Fruit fly (Drosophila melanogaster) whole organism, embryonic: ENCODE measurements around the gene Cog3.

Source experiments
- Antp ChIP-seq: fragments of 200-800 bp; sonication (Bioruptor generic); optimal IDR thresholded peaks from 3 replicates; lab custom pipeline; 2016; ENCODE audit warnings: missing biosample characterization, missing genetic modification characterization
- CG10209 ChIP-seq: fragments of 200-800 bp; sonication (Bioruptor generic); optimal IDR thresholded peaks from 3 replicates; lab custom pipeline; 2017; ENCODE audit warnings: missing biosample characterization, mild to moderate bottlenecking, missing genetic modification characterization, missing genetic modification reagents
- CG10321 ChIP-seq: fragments of 200-800 bp; sonication (Bioruptor generic); IDR thresholded peaks from 2 replicates; pipeline ENCODE4 v1.3.6; 2022; ENCODE audit warnings: missing biosample characterization, missing genetic modification characterization
- CG10654 ChIP-seq: fragments of 200-800 bp; sonication (Bioruptor generic); optimal IDR thresholded peaks from 2 replicates; lab custom pipeline; 2016; ENCODE audit warnings: missing biosample characterization, missing genetic modification characterization
- CG11695 ChIP-seq: fragments of 200-800 bp; sonication (Bioruptor generic); IDR thresholded peaks from 3 replicates; pipeline ENCODE4 v1.3.6; 2022; ENCODE audit warnings: missing biosample characterization, missing genetic modification characterization
- CG12219 ChIP-seq: fragments of 200-800 bp; sonication (Bioruptor generic); optimal IDR thresholded peaks from 3 replicates; lab custom pipeline; 2018; ENCODE audit warnings: missing biosample characterization, mild to moderate bottlenecking, missing genetic modification characterization
- CG14014 ChIP-seq: fragments of 200-800 bp; sonication (Bioruptor generic); IDR thresholded peaks from 2 replicates; pipeline ENCODE4 v1.3.6; 2022; ENCODE audit warnings: missing biosample characterization, missing genetic modification characterization
- CG14710 ChIP-seq: fragments of 200-800 bp; sonication (Bioruptor generic); optimal IDR thresholded peaks from 3 replicates; lab custom pipeline; 2019; ENCODE audit warnings: missing biosample characterization, mild to moderate bottlenecking, missing genetic modification characterization, moderate library complexity
- CG16863 ChIP-seq: fragments of 200-800 bp; sonication (Bioruptor generic); optimal IDR thresholded peaks from 3 replicates; lab custom pipeline; 2016; ENCODE audit warnings: missing biosample characterization, missing genetic modification characterization
- CG17612 ChIP-seq: fragments of 200-800 bp; sonication (Bioruptor generic); IDR thresholded peaks from 2 replicates; pipeline ENCODE4 v1.3.6; 2022; ENCODE audit warnings: missing biosample characterization, missing genetic modification characterization
- CG18011 ChIP-seq: fragments of 200-800 bp; sonication (Bioruptor generic); optimal IDR thresholded peaks from 2 replicates; lab custom pipeline; 2017; ENCODE audit warnings: missing biosample characterization, missing genetic modification characterization, mild to moderate bottlenecking, moderate library complexity, missing genotype
- CG32532 ChIP-seq: fragments of 200-800 bp; sonication (Bioruptor generic); IDR thresholded peaks from 2 replicates; pipeline ENCODE4 v1.3.6; 2022; ENCODE audit warnings: missing biosample characterization, missing genetic modification characterization
- CG43689 ChIP-seq: fragments of 200-800 bp; sonication (Bioruptor generic); IDR thresholded peaks from 2 replicates; pipeline ENCODE4 v1.3.6; 2022; ENCODE audit warnings: missing biosample characterization, missing genetic modification characterization
- CG4404 ChIP-seq: fragments of 200-800 bp; sonication (Bioruptor generic); IDR thresholded peaks from 2 replicates; pipeline ENCODE4 v1.3.6; 2022; ENCODE audit warnings: missing biosample characterization, missing genetic modification characterization
- CG6765 ChIP-seq: fragments of 200-800 bp; sonication (Bioruptor generic); optimal IDR thresholded peaks from 3 replicates; lab custom pipeline; 2017; ENCODE audit warnings: missing biosample characterization, mild to moderate bottlenecking, missing genetic modification characterization
- CG7271 ChIP-seq: fragments of 200-800 bp; sonication (Bioruptor generic); optimal IDR thresholded peaks from 2 replicates; lab custom pipeline; 2018; ENCODE audit warnings: missing biosample characterization, mild to moderate bottlenecking, missing genetic modification characterization, moderate library complexity
- CG7839 ChIP-seq: fragments of 200-800 bp; sonication (Bioruptor generic); optimal IDR thresholded peaks from 3 replicates; lab custom pipeline; 2018; ENCODE audit warnings: missing biosample characterization, mild to moderate bottlenecking, missing genetic modification characterization, moderate library complexity
- CG8478 ChIP-seq: fragments of >200 bp; optimal IDR thresholded peaks from 2 replicates; lab custom pipeline; 2018
- CG8924 ChIP-seq: fragments of 200-800 bp; optimal IDR thresholded peaks from 3 replicates; lab custom pipeline; 2019; ENCODE audit warnings: missing biosample characterization, mild to moderate bottlenecking, missing genetic modification characterization, moderate library complexity
- Dbx ChIP-seq: fragments of 200-800 bp; sonication (Bioruptor generic); IDR thresholded peaks from 3 replicates; pipeline ENCODE4 v1.3.6; 2022; ENCODE audit warnings: missing biosample characterization, missing genetic modification characterization
- Dp ChIP-seq: fragments of 200-800 bp; sonication (Bioruptor generic); optimal IDR thresholded peaks from 2 replicates; lab custom pipeline; 2018; ENCODE audit warnings: missing biosample characterization, mild to moderate bottlenecking, missing genetic modification characterization, moderate library complexity
- Ets65A ChIP-seq: fragments of 200-800 bp; sonication (Bioruptor generic); peaks from one replicate; lab custom pipeline; 2016; ENCODE audit warnings: missing biosample characterization, missing genetic modification characterization
- Ets97D ChIP-seq: fragments of 200-800 bp; sonication (Bioruptor generic); optimal IDR thresholded peaks from 3 replicates; lab custom pipeline; 2016; ENCODE audit warnings: missing biosample characterization, missing genetic modification characterization
- HLH54F ChIP-seq: fragments of 200-800 bp; sonication (Bioruptor generic); optimal IDR thresholded peaks from 3 replicates; lab custom pipeline; 2016; ENCODE audit warnings: missing biosample characterization, missing genetic modification characterization
- Hand ChIP-seq: fragments of 200-800 bp; sonication (Bioruptor generic); optimal IDR thresholded peaks from 2 replicates; lab custom pipeline; 2017; ENCODE audit warnings: mild to moderate bottlenecking, missing biosample characterization, missing genetic modification reagents, missing genetic modification characterization
- Hey ChIP-seq: fragments of 200-800 bp; sonication (Bioruptor generic); optimal IDR thresholded peaks from 3 replicates; lab custom pipeline; 2018; ENCODE audit warnings: missing biosample characterization, mild to moderate bottlenecking, missing genetic modification characterization
- Six4 ChIP-seq: fragments of 200-800 bp; sonication (Bioruptor generic); optimal IDR thresholded peaks from 2 replicates; lab custom pipeline; 2016; ENCODE audit warnings: missing biosample characterization, missing genetic modification characterization
- Sox100B ChIP-seq: fragments of 200-800 bp; sonication (Bioruptor generic); optimal IDR thresholded peaks from 3 replicates; lab custom pipeline; 2018; ENCODE audit warnings: missing biosample characterization, mild to moderate bottlenecking, missing genetic modification characterization
- Sry-β ChIP-seq: fragments of 200-800 bp; sonication (Bioruptor generic); optimal IDR thresholded peaks from 2 replicates; lab custom pipeline; 2018; ENCODE audit warnings: missing biosample characterization, mild to moderate bottlenecking, missing genetic modification characterization, moderate library complexity
- al ChIP-seq: fragments of 200-800 bp; sonication (Bioruptor generic); IDR thresholded peaks from 2 replicates; pipeline ENCODE4 v1.3.6; 2022; ENCODE audit warnings: missing biosample characterization, missing genetic modification characterization
- ato ChIP-seq: fragments of 200-800 bp; sonication (Bioruptor generic); IDR thresholded peaks from 2 replicates; pipeline ENCODE4 v1.3.6; 2022; ENCODE audit warnings: missing biosample characterization, missing genetic modification characterization; ENCODE audit not compliant: partially characterized antibody
- bigmax ChIP-seq: fragments of 200-800 bp; sonication (Bioruptor generic); optimal IDR thresholded peaks from 2 replicates; lab custom pipeline; 2018; ENCODE audit warnings: missing biosample characterization, mild to moderate bottlenecking, missing genetic modification characterization
- cg ChIP-seq: fragments of 200-800 bp; sonication (Bioruptor generic); optimal IDR thresholded peaks from 3 replicates; lab custom pipeline; 2019; ENCODE audit warnings: missing biosample characterization, mild to moderate bottlenecking, missing genetic modification characterization, moderate library complexity
- dm ChIP-seq: fragments of 200-800 bp; sonication (Bioruptor generic); optimal IDR thresholded peaks from 3 replicates; lab custom pipeline; 2016; ENCODE audit warnings: missing biosample characterization, missing genetic modification characterization
- dmrt99B ChIP-seq: fragments of 200-800 bp; sonication (Bioruptor generic); optimal IDR thresholded peaks from 2 replicates; lab custom pipeline; 2018; ENCODE audit warnings: missing biosample characterization, mild to moderate bottlenecking, missing genetic modification characterization, moderate library complexity
- eve ChIP-seq, 2 experiments: fragments of >200 bp; optimal IDR thresholded peaks; 2 replicates each; lab custom pipeline; 2017; ENCODE audit warnings: missing biosample characterization in 2 of 2, missing genetic modification characterization in 2 of 2
- gcm2 ChIP-seq: fragments of 200-800 bp; sonication (Bioruptor generic); optimal IDR thresholded peaks from 2 replicates; lab custom pipeline; 2016; ENCODE audit warnings: missing biosample characterization, missing genetic modification characterization
- gsb-n ChIP-seq: fragments of 200-800 bp; sonication (Bioruptor generic); optimal IDR thresholded peaks from 3 replicates; lab custom pipeline; 2018; ENCODE audit warnings: missing biosample characterization, mild to moderate bottlenecking, missing genetic modification characterization
- h ChIP-seq: fragments of >200 bp; optimal IDR thresholded peaks from 2 replicates; lab custom pipeline; 2017
- her ChIP-seq: fragments of 200-800 bp; sonication (Bioruptor generic); optimal IDR thresholded peaks from 2 replicates; lab custom pipeline; 2016; ENCODE audit warnings: missing biosample characterization, missing genetic modification characterization
- ind ChIP-seq: fragments of 200-800 bp; sonication (Bioruptor generic); optimal IDR thresholded peaks from 3 replicates; lab custom pipeline; 2016; ENCODE audit warnings: missing biosample characterization, missing genetic modification characterization
- jigr1 ChIP-seq: fragments of 200-800 bp; sonication (Bioruptor generic); IDR thresholded peaks from 3 replicates; pipeline ENCODE4 v1.3.6; 2022; ENCODE audit warnings: missing biosample characterization, missing genetic modification characterization
- kah ChIP-seq: fragments of 200-800 bp; sonication (Bioruptor generic); optimal IDR thresholded peaks from 2 replicates; lab custom pipeline; 2018; ENCODE audit warnings: missing biosample characterization, mild to moderate bottlenecking, missing genetic modification characterization
- mld ChIP-seq: fragments of 200-800 bp; sonication (Bioruptor generic); IDR thresholded peaks from 3 replicates; pipeline ENCODE4 v1.3.6; 2022; ENCODE audit warnings: missing biosample characterization, missing genetic modification characterization; ENCODE audit not compliant: partially characterized antibody
- nau ChIP-seq: fragments of 200-800 bp; sonication (Bioruptor generic); optimal IDR thresholded peaks from 3 replicates; lab custom pipeline; 2017; ENCODE audit warnings: missing biosample characterization, mild to moderate bottlenecking, missing genetic modification characterization, missing genetic modification reagents
- pros ChIP-seq: fragments of 200-800 bp; sonication (Bioruptor generic); optimal IDR thresholded peaks from 3 replicates; lab custom pipeline; 2019; ENCODE audit warnings: missing biosample characterization, mild to moderate bottlenecking, missing genetic modification characterization, moderate library complexity
- stc ChIP-seq: fragments of 200-800 bp; sonication (Bioruptor generic); IDR thresholded peaks from 2 replicates; pipeline ENCODE4 v1.3.6; 2022; ENCODE audit warnings: missing biosample characterization, missing genetic modification characterization
- tin ChIP-seq: fragments of 200-800 bp; sonication (Bioruptor generic); optimal IDR thresholded peaks from 3 replicates; lab custom pipeline; 2016; ENCODE audit warnings: missing biosample characterization, missing genetic modification characterization
- twi ChIP-seq: fragments of 200-800 bp; optimal IDR thresholded peaks from 2 replicates; lab custom pipeline; 2019; ENCODE audit warnings: missing biosample characterization, mild to moderate bottlenecking, missing genetic modification characterization, moderate library complexity
- vfl ChIP-seq: fragments of 200-800 bp; sonication (Bioruptor generic); optimal IDR thresholded peaks from 2 replicates; lab custom pipeline; 2016; ENCODE audit warnings: missing biosample characterization, missing genetic modification characterization
- wdn ChIP-seq: fragments of 200-800 bp; sonication (Bioruptor generic); IDR thresholded peaks from 2 replicates; pipeline ENCODE4 v1.3.6; 2022; ENCODE audit warnings: missing biosample characterization, missing genetic modification characterization
- zen ChIP-seq: fragments of 200-800 bp; sonication (Bioruptor generic); optimal IDR thresholded peaks from 3 replicates; lab custom pipeline; 2018; ENCODE audit warnings: missing biosample characterization, mild to moderate bottlenecking, missing genetic modification characterization, moderate library complexity
- zfh1 ChIP-seq: fragments of 200-800 bp; sonication (Bioruptor generic); IDR thresholded peaks from 3 replicates; pipeline ENCODE4 v1.3.6; 2022; ENCODE audit warnings: missing biosample characterization, missing genetic modification characterization

Gene Cog3

DNA sequence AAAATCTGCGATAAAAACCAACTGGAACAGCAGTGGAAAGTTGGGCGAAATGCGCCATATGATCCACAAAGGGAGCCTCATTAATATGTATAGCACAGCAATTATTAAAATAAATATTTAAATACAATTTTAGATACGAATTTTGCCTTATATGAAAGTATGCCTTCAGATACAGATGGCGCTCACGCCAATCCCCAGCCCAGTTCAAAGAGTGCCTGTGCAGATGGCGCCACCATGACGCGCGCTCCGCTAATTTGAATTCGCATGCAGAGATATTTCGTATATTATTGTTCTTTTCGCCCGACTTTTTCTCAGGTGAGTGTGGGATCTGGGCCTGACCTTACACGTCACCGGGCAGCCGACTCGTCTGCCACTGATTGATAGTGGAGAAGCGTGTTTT, 15.4 kb upstream of the Cog3 start, which contains the start of gene Pgant4 (continued):
- TF ChIP-seq mld (GFP tag; lab: Robert Waterston, UW): no peak
- 0 out of 2 replicates have a peak, but pooled peaks have one; percentile 13 for TF ChIP-seq stc
- TF ChIP-seq pros (GFP tag; lab: Kevin White, UChicago): no peak
- TF ChIP-seq eve (GFP tag; optimal IDR thresholded peaks at IDR 0.05; lab: Kevin White, UChicago): no peak
- no peak for TF ChIP-seq CG14710 (tag; lab: Kevin White, UChicago)
- TF ChIP-seq zfh1 (GFP tag; lab: Robert Waterston, UW): peak; percentile 51; the same call in 2 of the 3 replicates
- no peak for TF ChIP-seq Hey (tag; lab: Kevin White, UChicago)
- TF ChIP-seq Dbx: peak; percentile 84
- TF ChIP-seq gsb-n (tag; lab: Kevin White, UChicago): peak; percentile 89
- TF ChIP-seq ind (GFP tag; lab: Kevin White, UChicago): peak; percentile 43
- TF ChIP-seq CG12219 (GFP tag; lab: Kevin White, UChicago): no peak
- TF ChIP-seq CG16863 (GFP tag; lab: Kevin White, UChicago): peak; percentile 37
- TF ChIP-seq CG7839 (tag; lab: Kevin White, UChicago): peak; percentile 67
- no peak for TF ChIP-seq bigmax
- TF ChIP-seq CG8924: no peak
- TF ChIP-seq dmrt99B (tag; lab: Kevin White, UChicago): no peak
- TF ChIP-seq Six4 (GFP tag; lab: Kevin White, UChicago): no peak
- no peak for TF ChIP-seq ato (GFP tag; lab: Robert Waterston, UW)
- no peak for TF ChIP-seq dm (GFP tag; lab: Kevin White, UChicago)
- TF ChIP-seq tin (GFP tag; lab: Kevin White, UChicago): peak; percentile 71
- no peak for TF ChIP-seq Hand (GFP tag; lab: Kevin White, UChicago)
- TF ChIP-seq Sry-β (GFP tag; lab: Kevin White, UChicago): no peak
- TF ChIP-seq CG43689 (GFP tag; lab: Robert Waterston, UW): no peak
- TF ChIP-seq vfl (GFP tag; lab: Kevin White, UChicago): no peak
- no peak for TF ChIP-seq her (GFP tag; lab: Kevin White, UChicago)
- TF ChIP-seq CG4404 (GFP tag; lab: Robert Waterston, UW): no peak
- TF ChIP-seq Sox100B (GFP tag; lab: Kevin White, UChicago): no peak
- no peak for TF ChIP-seq CG17612 (GFP tag; lab: Robert Waterston, UW)
- TF ChIP-seq twi (tag; lab: Kevin White, UChicago): peak; percentile 31
- no peak for TF ChIP-seq Ets97D
- peak; percentile 37 for TF ChIP-seq CG10209 (GFP tag; lab: Kevin White, UChicago)
- TF ChIP-seq CG18011 (GFP tag; lab: Kevin White, UChicago): no peak
- TF ChIP-seq HLH54F: peak; percentile 13
- TF ChIP-seq cg (GFP tag; lab: Kevin White, UChicago): no peak
- peak; percentile 54; the same call in 1 of the 2 replicates for TF ChIP-seq CG14014 (GFP tag; lab: Robert Waterston, UW)
- no peak for TF ChIP-seq h (lab: Kevin White, UChicago)
- peak; percentile 60 for TF ChIP-seq Antp (GFP tag; lab: Kevin White, UChicago)
- TF ChIP-seq CG8478 (lab: Kevin White, UChicago): no peak
- TF ChIP-seq CG7271: no peak
- TF ChIP-seq gcm2 (GFP tag; lab: Kevin White, UChicago): no peak
- TF ChIP-seq al (GFP tag; lab: Robert Waterston, UW): no peak
- peak; percentile 97 for TF ChIP-seq Dp
- no peak for TF ChIP-seq CG10321 (GFP tag; lab: Robert Waterston, UW)
- no peak for TF ChIP-seq kah
- TF ChIP-seq CG10654 (GFP tag; lab: Kevin White, UChicago): peak; percentile 28
- TF ChIP-seq CG11695: no peak
- TF ChIP-seq nau: no peak
- TF ChIP-seq CG32532 (GFP tag; lab: Robert Waterston, UW): peak; percentile 93
- TF ChIP-seq zen (tag; lab: Kevin White, UChicago): peak; percentile 52
- TF ChIP-seq CG6765 (GFP tag; lab: Kevin White, UChicago): no peak
- TF ChIP-seq Ets65A: peak; percentile 41
- TF ChIP-seq wdn (GFP tag; lab: Robert Waterston, UW): 0 out of 2 replicates have a peak, but pooled peaks have one; percentile 34
- TF ChIP-seq jigr1 (GFP tag; lab: Robert Waterston, UW): no peak
